Fruit fly (Drosophila melanogaster) Kc167 (cell line): ENCODE data around the gene Bacc.

Source experiments
- Myc ChIP-seq: fragments of >200 bp; optimal IDR thresholded peaks from 2 replicates; lab custom pipeline; 2017; ENCODE audit warnings: missing external identifiers
- Sin3A ChIP-seq: fragments of >200 bp; optimal IDR thresholded peaks from 2 replicates; lab custom pipeline; 2018; ENCODE audit warnings: missing external identifiers
- h ChIP-seq: fragments of >200 bp; optimal IDR thresholded peaks from 3 replicates; lab custom pipeline; 2018; ENCODE audit warnings: missing external identifiers
- insv ChIP-seq: fragments of >200 bp; optimal IDR thresholded peaks from 3 replicates; lab custom pipeline; 2018; ENCODE audit warnings: missing external identifiers
- psq ChIP-seq: fragments of >200 bp; optimal IDR thresholded peaks from 2 replicates; lab custom pipeline; 2017; ENCODE audit warnings: missing external identifiers
- ttk ChIP-seq: sonication (Bioruptor generic); optimal IDR thresholded peaks from 2 replicates; lab custom pipeline; 2017; ENCODE audit warnings: missing external identifiers

Bacc gene

DNA sequence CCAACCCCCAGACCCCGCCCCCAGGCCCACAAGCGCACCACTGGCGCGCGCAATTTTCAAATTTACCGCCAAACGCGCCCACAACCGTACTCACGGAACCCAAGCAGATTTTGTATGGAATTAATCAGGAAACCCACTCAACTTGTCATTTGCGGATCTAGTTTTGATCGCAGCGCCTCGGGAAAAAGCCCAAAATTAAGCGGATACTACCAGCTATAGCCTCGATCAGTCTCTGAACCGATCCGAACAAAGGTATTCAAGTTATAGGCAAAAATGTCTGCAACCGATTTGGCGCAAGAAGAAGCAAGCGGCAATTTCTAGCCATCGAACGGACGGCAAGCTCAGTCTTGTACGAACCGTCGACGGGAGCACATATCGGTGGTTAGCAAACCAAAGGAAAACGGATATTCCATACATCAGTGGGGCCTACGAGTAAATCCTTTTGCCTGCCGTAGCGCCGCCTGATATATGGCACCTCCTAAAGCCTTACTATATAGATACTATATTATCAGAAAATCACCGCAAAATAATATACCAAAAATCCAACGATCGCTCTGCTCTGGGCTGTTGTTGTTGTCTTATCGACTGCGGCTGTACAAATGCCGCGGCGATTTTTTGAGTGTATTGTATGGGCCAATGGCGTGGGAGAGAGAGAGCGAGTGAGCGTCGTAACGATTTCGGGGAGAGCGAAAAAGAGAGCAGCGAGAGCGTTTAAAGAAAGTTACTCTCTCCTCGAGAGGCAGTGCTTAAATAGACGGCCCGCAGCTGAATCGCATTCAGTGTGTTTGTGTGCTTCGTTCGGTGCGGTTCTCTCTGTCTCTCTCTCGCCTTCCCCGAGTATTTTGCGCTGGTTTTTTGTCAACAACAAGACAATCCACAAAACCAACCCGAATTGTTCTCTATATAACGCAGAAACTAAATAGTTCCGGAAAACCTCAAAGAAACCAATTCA is 491 bp downstream of the Bacc start, which contains the start of gene Pgk:
Pgk (minus strand) TSS at position 609 of the 952 bp plus-strand sequence.
- no peak for TF ChIP-seq h

DNA sequence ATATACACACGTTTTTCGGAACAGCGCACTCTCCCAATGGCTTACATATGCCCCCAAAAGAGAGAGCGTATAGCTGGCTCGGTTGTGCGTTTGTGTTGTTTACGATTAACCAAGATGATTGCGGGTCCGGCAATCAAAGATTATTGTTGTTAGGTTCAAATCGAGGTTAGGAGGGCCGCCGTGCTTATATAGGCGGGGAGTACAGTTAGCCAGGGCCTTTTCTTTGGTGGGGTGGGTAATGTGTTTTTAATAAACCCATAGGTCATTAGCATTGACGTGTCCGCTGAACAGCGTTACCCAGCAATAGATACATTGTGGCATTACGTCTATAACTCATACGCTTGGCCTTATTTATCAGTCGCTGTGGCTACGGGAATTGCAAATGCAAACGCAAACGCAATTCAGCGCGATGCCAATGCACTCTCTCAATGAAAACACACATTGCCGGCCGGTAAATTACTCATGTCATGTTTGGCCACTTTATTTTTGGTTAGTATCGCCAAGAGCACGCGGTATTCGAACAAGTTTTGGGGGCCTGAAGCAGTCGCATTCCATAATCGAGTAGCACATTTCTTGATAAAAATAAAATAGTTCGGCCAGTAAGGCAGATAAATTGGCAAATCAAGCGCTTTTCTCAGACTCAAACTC is 1.7 kb downstream of the Bacc start:
- TF ChIP-seq ttk (lab: Kevin White, UChicago) (no peak), psq (lab: Kevin White, UChicago) (no peak), insv (lab: Kevin White, UChicago) (no peak), Myc (lab: Kevin White, UChicago) (no peak), Sin3A (lab: Kevin White, UChicago) (no peak), h (no peak)

DNA sequence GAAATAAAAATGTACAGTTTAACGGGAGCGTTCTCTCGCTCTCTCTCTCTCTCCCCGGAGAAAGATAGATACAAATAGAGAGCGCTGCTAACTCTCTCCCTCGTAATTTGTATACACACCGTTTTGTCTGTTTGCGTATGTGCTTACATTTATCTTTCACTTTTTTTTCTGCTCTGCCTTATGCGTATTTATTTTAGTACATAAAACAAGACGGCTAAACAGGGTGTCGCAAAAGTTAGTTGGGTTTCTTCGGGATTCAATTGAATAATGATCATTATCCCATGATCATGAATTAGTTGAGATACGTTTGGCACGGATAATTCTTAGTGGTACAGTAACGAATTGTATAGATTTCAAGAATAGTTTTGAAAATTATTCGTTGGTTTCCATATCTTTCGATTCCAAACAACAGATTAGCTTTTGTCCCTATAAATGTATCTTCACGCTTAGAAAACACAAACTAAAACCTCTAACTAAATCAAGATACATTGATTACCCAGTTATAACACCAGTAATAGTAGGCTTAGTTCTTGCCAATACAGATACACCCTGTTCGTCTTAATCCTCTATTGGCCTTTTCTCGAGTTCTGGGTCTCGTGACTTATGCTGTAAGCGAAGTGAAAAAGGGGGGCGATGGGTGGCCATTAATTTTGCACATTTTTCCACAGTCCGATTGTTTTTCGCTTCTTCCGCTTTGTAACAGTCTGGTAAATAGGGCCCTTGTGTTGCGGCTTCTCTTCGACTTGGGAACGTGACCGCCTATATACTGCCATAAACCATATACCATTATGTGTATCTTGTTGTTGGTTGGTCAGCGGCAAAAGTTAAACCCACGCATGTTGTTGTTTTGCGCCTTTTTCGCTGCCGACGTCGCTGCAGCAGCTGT is 2.4 kb downstream of the Bacc start:
- TF ChIP-seq psq (lab: Kevin White, UChicago) (no peak), ttk (lab: Kevin White, UChicago) (no peak), insv (lab: Kevin White, UChicago) (no peak), Myc (lab: Kevin White, UChicago) (no peak), Sin3A (lab: Kevin White, UChicago) (no peak), h (no peak)

DNA sequence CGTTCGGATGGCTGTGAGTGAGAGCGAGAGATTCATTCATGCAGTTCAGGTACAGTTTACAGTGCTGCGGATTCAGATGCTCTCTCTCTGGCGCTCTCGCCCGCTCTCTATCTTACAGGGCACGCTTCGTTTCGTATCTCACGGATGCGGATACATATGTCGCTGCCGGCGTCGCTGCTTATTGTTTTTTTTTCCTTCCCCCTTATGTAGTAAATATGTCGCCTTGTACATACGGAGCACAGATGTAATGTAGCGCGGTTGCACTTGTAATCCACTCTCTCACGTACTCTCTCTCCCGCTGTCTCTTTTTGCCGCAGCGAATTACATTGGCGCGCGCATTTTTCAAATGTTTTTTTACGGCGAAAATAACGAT is 3.1 kb downstream of the Bacc start:
- TF ChIP-seq Sin3A (lab: Kevin White, UChicago) (no peak), insv (lab: Kevin White, UChicago) (peak; percentile 89), psq (lab: Kevin White, UChicago) (no peak), h (peak; percentile 76), ttk (lab: Kevin White, UChicago) (no peak), Myc (lab: Kevin White, UChicago) (no peak)

DNA sequence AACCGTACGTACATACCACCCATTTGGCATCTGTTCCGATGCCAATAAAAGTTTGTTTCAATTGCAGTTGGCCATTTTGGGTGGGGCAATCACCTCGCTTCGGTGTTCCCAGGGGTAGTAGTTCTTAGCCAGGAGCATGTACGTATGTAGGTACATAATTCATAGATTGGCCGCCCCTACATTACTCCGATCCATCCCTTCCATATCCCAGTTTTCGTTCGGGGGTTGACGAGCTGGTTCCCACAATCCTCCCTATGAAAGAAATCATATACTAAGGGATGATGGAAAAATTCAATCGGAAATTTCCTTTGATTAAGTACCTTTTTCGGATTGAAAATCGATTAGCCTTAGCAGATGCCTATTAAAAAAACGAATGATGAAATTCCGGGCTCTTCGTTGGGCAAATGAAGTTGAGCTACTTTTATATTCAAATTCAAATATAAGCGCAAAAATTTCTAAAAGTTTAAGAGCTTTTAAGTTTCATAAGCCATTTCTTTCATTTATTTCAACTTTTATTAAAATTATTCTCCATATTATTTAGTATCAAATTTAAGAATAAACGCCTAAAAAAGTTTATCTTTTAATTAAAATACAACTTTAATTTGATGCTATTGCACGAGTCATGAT is 5.8 kb downstream of the Bacc start:
- TF ChIP-seq Sin3A (lab: Kevin White, UChicago) = no peak
- TF ChIP-seq insv (lab: Kevin White, UChicago) = no peak
- no peak for TF ChIP-seq psq (lab: Kevin White, UChicago)
- no peak for TF ChIP-seq Myc (lab: Kevin White, UChicago)
- TF ChIP-seq ttk (lab: Kevin White, UChicago) = no peak
- no peak for TF ChIP-seq h

DNA sequence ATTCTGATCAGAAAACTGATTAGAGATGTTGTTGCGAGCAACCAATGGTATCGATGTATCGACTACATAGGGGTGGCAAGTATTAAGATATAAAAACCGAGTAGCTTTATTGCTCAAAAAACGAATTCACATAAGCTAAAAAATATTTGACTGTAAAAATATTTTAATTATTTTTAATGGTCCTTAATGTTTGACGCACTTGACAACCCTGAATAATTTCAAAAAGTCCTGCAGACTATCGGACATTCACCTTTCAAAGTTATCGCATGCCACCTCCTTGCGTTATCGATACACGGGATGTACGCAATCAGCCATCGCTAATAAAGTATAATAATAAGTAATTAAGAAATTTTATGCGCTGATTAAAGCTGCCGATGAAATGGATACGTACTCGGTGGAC is 7.4 kb downstream of the Bacc start, which contains the start of the genes HemK2, Snapin and Tnpo-SR:
HemK2 (minus strand) TSS at position 24 of the 400 bp plus-strand sequence.
Snapin (minus strand) TSS at position 24 of the 400 bp plus-strand sequence.
Tnpo-SR (plus strand) TSS at position 271 of the 400 bp plus-strand sequence.
- TF ChIP-seq Sin3A (lab: Kevin White, UChicago) = no peak
- TF ChIP-seq h = no peak
- TF ChIP-seq ttk (lab: Kevin White, UChicago) = no peak
- TF ChIP-seq Myc (lab: Kevin White, UChicago) = no peak
- no peak for TF ChIP-seq psq (lab: Kevin White, UChicago)
- no peak for TF ChIP-seq insv (lab: Kevin White, UChicago)

DNA sequence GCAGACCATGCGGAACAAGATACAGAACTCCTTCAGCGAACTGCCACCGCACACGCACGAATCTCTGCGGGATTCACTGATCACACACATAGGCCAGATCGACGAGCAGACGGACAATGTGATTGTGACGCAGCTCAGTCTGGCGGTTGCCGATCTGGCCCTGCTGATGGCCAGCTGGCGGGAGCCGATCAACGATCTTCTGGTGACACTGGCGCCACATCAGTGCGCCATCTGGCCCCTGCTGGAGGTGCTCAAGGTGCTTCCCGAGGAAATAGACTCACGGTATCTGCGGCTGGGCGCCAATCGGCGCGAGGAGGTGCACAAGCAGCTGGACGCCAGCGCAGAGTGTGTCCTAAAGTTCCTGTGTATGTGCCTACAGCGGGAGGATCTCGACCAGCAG is 8.0 kb downstream of the Bacc start:
- TF ChIP-seq insv (lab: Kevin White, UChicago) = no peak
- no peak for TF ChIP-seq h
- no peak for TF ChIP-seq psq (lab: Kevin White, UChicago)
- TF ChIP-seq Sin3A (lab: Kevin White, UChicago) = no peak
- TF ChIP-seq Myc (lab: Kevin White, UChicago) = no peak
- TF ChIP-seq ttk (lab: Kevin White, UChicago) = no peak

DNA sequence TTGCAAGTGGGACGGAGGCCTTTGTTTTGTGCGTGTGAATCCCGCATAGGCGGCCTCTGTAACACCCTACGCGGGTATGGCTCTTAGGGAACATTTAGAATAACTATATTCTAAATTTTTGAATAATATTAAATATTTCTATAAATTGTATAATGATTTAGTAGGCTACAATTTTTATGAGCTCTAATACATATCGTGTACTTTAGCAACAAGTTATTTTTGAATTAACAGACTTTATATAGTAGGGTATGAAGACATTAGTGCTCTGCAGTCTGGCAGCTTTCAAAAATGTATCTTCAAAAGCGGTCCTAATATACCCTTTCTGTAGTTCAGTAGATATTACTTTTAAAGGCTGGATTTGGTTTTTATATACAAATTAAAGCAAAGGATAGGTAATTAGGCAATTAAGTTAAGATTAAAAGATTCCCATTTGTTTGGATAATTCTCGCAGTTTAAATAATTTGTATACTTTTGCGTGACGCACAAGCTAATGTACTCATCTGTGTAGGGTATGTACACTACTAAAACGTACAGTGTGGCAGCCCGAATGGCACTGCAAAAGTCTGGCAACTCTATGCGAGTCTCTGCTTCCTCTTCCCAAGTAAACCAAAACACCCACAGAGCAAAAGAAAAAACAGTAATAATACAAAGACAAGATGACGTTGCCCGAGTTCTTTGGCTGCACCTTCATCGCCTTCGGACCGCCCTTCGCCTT is 13.6 kb downstream of the Bacc start, which contains the start of the genes Snx21 and aph-1:
Snx21 (minus strand) TSS at position 7 of the 715 bp plus-strand sequence.
aph-1 (plus strand) TSS at position 575 of the 715 bp plus-strand sequence.
- TF ChIP-seq psq (lab: Kevin White, UChicago) (no peak), Myc (lab: Kevin White, UChicago) (no peak), h (no peak), ttk (lab: Kevin White, UChicago) (no peak), Sin3A (lab: Kevin White, UChicago) (no peak), insv (lab: Kevin White, UChicago) (no peak)

DNA sequence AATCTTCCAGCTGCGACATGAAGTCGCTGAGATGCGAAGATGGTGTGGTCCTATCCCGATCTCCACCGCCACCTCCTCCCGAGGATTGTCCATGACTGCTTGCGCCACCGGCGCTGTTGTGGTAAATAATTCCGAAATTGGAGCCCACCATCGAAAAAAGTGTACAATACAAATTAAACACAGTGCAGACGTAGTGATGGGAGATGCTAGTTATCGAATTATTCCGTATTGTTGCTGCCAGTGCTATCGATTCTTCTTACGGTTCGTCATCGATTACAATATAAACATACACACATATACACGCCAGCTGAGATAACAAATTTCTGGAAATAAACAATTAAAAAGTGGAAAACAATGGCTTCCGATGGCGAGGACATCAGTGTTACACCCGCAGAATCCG is 15.4 kb downstream of the Bacc start, which contains the start of the genes Taf10b and Taf10:
Taf10b (minus strand) TSS at position 219 of the 400 bp plus-strand sequence.
Taf10 (plus strand) TSS at position 264 of the 400 bp plus-strand sequence.
- TF ChIP-seq insv (lab: Kevin White, UChicago) (no peak), Myc (lab: Kevin White, UChicago) (no peak), ttk (lab: Kevin White, UChicago) (no peak)
